Worm (Caenorhabditis elegans) whole organism, early embryonic: Measurements from ENCODE around the gene tofu-1.

Experiments
- B0310.2 ChIP-seq: sonication (generic microtip); optimal IDR thresholded peaks from 2 replicates; lab custom pipeline; 2016; ENCODE audit warnings: mild to moderate bottlenecking, missing genetic modification characterization, missing compliant biosample characterization
- F13C5.2 ChIP-seq: sonication (generic microtip); optimal IDR thresholded peaks from 2 replicates; lab custom pipeline; 2017; ENCODE audit warnings: mild to moderate bottlenecking, missing genetic modification characterization, inconsistent platforms, missing compliant biosample characterization
- aly-1 ChIP-seq: sonication (generic microtip); optimal IDR thresholded peaks from 2 replicates; lab custom pipeline; 2016; ENCODE audit warnings: missing genetic modification characterization, missing compliant biosample characterization
- ama-1 ChIP-seq: fragments of 150-350 bp; optimal IDR thresholded peaks from 2 replicates; lab custom pipeline; 2014
- ceh-13 ChIP-seq: fragments of 200-800 bp; sonication (Bioruptor generic); optimal IDR thresholded peaks from 2 replicates; lab custom pipeline; 2018; ENCODE audit warnings: mild to moderate bottlenecking, missing genetic modification characterization, missing compliant biosample characterization
- ceh-36 ChIP-seq: sonication (generic microtip); optimal IDR thresholded peaks from 2 replicates; lab custom pipeline; 2016; ENCODE audit warnings: missing genetic modification characterization, inconsistent platforms, missing compliant biosample characterization
- ets-7 ChIP-seq: sonication (generic microtip); optimal IDR thresholded peaks from 2 replicates; lab custom pipeline; 2016; ENCODE audit warnings: missing genotype, missing genetic modification characterization, missing compliant biosample characterization
- flt-1 ChIP-seq: fragments of 200-800 bp; sonication (Bioruptor generic); IDR thresholded peaks from 2 replicates; pipeline ENCODE4 v1.3.6; 2022; ENCODE audit warnings: missing genetic modification characterization, missing compliant biosample characterization
- hmbx-1 ChIP-seq: sonication (generic microtip); optimal IDR thresholded peaks from 2 replicates; lab custom pipeline; 2016; ENCODE audit warnings: mild to moderate bottlenecking, missing genetic modification characterization, missing compliant biosample characterization
- hmg-4 ChIP-seq: fragments of 200-800 bp; sonication (Bioruptor generic); optimal IDR thresholded peaks from 2 replicates; lab custom pipeline; 2018; ENCODE audit warnings: mild to moderate bottlenecking, missing genetic modification characterization, missing compliant biosample characterization
- hnd-1 ChIP-seq: sonication (generic microtip); optimal IDR thresholded peaks from 2 replicates; lab custom pipeline; 2016; ENCODE audit warnings: missing genetic modification characterization, missing compliant biosample characterization
- pes-1 ChIP-seq: fragments of 200-800 bp; sonication (Bioruptor generic); IDR thresholded peaks from 2 replicates; pipeline ENCODE4 v1.3.6; 2022; ENCODE audit warnings: missing genetic modification reagents, missing genetic modification characterization, missing compliant biosample characterization
- scrt-1 ChIP-seq: fragments of 200-800 bp; sonication (Bioruptor generic); IDR thresholded peaks from 2 replicates; pipeline ENCODE4 v1.3.6; 2022; ENCODE audit warnings: missing genetic modification characterization, missing compliant biosample characterization
- sea-1 ChIP-seq: fragments of 200-800 bp; sonication (Bioruptor generic); conservative IDR thresholded peaks from 2 replicates; pipeline ENCODE4 v1.3.6; 2022; ENCODE audit warnings: missing genetic modification characterization, missing compliant biosample characterization
- tbx-11 ChIP-seq: fragments of 200-800 bp; sonication (Bioruptor generic); IDR thresholded peaks from 2 replicates; pipeline ENCODE4 v1.3.6; 2022; ENCODE audit warnings: missing genetic modification characterization, missing compliant biosample characterization
- tbx-37 ChIP-seq: fragments of 200-800 bp; sonication (Bioruptor generic); conservative IDR thresholded peaks from 2 replicates; pipeline ENCODE4 v1.3.6; 2022; ENCODE audit warnings: missing genetic modification reagents, missing genetic modification characterization, missing compliant biosample characterization
- tra-4 ChIP-seq: sonication (generic microtip); optimal IDR thresholded peaks from 2 replicates; lab custom pipeline; 2017; ENCODE audit warnings: missing genetic modification characterization, missing compliant biosample characterization

The tofu-1 gene

DNA sequence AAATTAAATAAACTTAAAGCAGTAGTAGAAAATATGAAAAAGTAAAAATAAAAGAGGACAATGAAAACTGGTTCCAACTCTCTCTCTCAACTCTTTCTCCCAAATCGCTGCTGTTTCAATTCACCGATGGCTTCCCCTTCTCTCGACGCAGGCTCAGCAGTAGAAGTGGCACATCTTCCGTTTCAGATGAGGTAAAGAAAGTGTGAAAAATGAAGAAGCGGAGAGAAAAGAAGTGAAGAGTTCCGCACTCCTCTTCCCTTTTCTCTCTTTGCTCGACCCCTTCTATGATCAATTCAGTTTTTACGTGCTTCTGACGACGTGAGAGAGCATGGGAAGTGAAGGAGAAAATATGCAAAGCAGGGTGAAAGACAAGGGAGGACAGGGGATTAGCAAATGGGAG is 6.7 kb upstream of the tofu-1 start:
- no peak for TF ChIP-seq tra-4 (tag; lab: Kevin White, UChicago)

- no peak for TF ChIP-seq tbx-37 (GFP tag; lab: Robert Waterston, UW)
- no peak for TF ChIP-seq tbx-11
- no peak for TF ChIP-seq pes-1
- no peak for TF ChIP-seq ceh-13 (GFP tag; lab: Kevin White, UChicago)
- TF ChIP-seq hmg-4: no peak
- TF ChIP-seq ets-7 (tag; lab: Kevin White, UChicago): no peak
- no peak for TF ChIP-seq flt-1 (GFP tag; lab: Robert Waterston, UW)
- no peak for TF ChIP-seq hmbx-1 (tag; lab: Kevin White, UChicago)
- no peak for TF ChIP-seq B0310.2 (tag; lab: Kevin White, UChicago)
- TF ChIP-seq hnd-1 (tag; lab: Kevin White, UChicago): no peak
Observed at ce11 chrV:9976138-9976537, 4.8 kb upstream of the tofu-1 start, which contains the start of gene unc-41. TSS of gene unc-41 (minus strand) at chrV:9976238.

- no peak for TF ChIP-seq flt-1 (GFP tag; lab: Robert Waterston, UW)
- TF ChIP-seq pes-1: no peak
- no peak for TF ChIP-seq tbx-37 (GFP tag; lab: Robert Waterston, UW)
- TF ChIP-seq sea-1 (GFP tag; lab: Robert Waterston, UW): no peak
Observed at ce11 chrV:9977211-9977610, 3.7 kb upstream of the tofu-1 start.

DNA sequence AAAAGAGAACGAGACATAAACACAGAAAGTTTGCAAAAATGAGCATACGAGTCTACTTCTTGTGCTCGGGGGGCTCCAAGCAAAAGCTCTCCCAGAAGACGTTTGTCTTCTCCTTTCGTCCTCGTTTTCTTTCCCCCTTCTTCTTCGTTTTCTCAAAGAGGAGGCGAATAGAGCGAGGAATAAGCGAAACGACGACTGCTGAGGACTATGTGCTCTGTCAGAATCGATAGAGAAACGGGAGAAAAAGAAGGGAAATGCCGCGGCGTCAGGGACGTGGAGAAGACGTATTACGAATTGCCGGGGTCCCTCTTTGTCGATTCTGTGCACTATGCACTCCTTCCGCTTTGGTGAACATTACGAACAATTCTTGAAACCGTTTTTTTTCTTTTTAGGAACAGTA is 2.5 kb upstream of the tofu-1 start:
- TF ChIP-seq sea-1 (GFP tag; lab: Robert Waterston, UW): no peak
- TF ChIP-seq hmg-4: peak; percentile 22
- no peak for TF ChIP-seq ceh-36 (tag; lab: Kevin White, UChicago)
- TF ChIP-seq pes-1: no peak
- TF ChIP-seq tbx-37 (GFP tag; lab: Robert Waterston, UW): no peak
- no peak for TF ChIP-seq tra-4 (tag; lab: Kevin White, UChicago)

DNA sequence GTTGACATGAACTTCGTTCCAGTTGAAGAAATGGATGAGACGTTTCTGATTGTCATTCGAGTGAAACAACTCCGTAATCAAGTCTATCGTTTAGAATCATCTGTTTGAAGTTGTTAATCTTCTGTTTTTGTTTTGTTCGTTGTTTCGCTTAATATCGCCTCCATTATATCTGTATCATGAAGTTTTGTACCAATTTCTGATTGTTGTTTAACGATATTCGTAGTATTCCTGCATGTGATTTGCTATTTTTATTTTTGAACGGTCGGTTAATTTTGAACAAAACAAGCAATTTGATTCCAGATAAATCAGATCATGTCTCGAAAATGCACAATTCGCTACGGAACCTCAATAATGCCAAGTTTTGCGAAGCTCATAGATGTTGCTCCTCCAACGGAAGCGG is 1.6 kb downstream of the tofu-1 start, which contains the start of gene C27H6.9:
TSS of gene C27H6.9 (plus strand) at position 301 of the 400 bp plus-strand sequence.
- no peak for TF ChIP-seq pes-1
- no peak for TF ChIP-seq flt-1 (GFP tag; lab: Robert Waterston, UW)
- TF ChIP-seq tra-4 (tag; lab: Kevin White, UChicago): no peak
- no peak for TF ChIP-seq ceh-13 (GFP tag; lab: Kevin White, UChicago)
- TF ChIP-seq tbx-11: no peak
- TF ChIP-seq ama-1 (lab: Kevin White, UChicago): no peak
- no peak for TF ChIP-seq aly-1 (tag; lab: Kevin White, UChicago)
- no peak for TF ChIP-seq ceh-36 (tag; lab: Kevin White, UChicago)
- no peak for TF ChIP-seq B0310.2 (tag; lab: Kevin White, UChicago)
- no peak for TF ChIP-seq F13C5.2 (tag; lab: Kevin White, UChicago)
- TF ChIP-seq tbx-37 (GFP tag; lab: Robert Waterston, UW): no peak
- no peak for TF ChIP-seq ets-7 (tag; lab: Kevin White, UChicago)
- TF ChIP-seq sea-1 (GFP tag; lab: Robert Waterston, UW): no peak
- no peak for TF ChIP-seq hnd-1 (tag; lab: Kevin White, UChicago)
- no peak for TF ChIP-seq hmg-4
- no peak for TF ChIP-seq scrt-1
- TF ChIP-seq hmbx-1 (tag; lab: Kevin White, UChicago): no peak

DNA sequence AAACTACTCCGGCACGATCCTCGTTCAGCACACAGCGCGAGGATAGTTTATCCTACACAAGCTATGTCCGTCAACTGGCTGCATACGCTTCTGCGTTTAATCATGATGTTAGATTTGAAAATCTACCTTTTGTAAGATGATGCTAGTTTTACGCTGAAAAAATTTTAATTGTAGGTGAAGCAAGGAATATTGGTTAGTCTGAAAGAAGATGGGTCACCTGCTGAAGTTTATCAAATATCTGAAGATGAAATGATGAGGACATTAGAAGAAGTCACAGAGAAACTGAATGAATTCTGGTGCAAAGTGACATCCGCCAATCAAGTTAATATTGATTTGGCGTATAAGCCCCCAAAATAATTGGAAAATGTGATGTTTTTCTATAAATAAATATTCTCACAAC is 2.6 kb downstream of the tofu-1 start:
- no peak for TF ChIP-seq ets-7 (tag; lab: Kevin White, UChicago)
- no peak for TF ChIP-seq B0310.2 (tag; lab: Kevin White, UChicago)
- TF ChIP-seq F13C5.2 (tag; lab: Kevin White, UChicago): no peak
- no peak for TF ChIP-seq sea-1 (GFP tag; lab: Robert Waterston, UW)
- TF ChIP-seq flt-1 (GFP tag; lab: Robert Waterston, UW): no peak
- no peak for TF ChIP-seq ama-1 (lab: Kevin White, UChicago)
- no peak for TF ChIP-seq scrt-1
- TF ChIP-seq hnd-1 (tag; lab: Kevin White, UChicago): no peak
- no peak for TF ChIP-seq aly-1 (tag; lab: Kevin White, UChicago)

DNA sequence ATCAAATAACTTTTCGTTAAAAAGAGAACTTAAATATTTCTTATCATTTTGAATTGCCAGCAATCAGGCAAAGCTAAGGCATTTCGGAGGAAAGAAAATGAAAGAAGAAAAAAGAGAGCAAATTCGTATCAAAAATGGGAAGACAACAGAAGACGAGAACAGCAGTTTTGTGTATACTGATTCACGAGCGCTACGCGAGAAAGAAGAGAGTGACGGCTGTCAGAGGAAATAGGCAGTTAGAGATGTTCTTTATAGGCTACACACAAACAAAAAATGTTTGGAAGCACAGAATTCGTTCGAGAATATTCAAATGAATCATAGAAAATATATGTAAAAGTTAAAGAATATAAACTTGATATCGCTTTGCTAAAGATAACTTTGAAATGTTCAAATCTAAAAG is 3.9 kb downstream of the tofu-1 start:
- TF ChIP-seq ceh-13 (GFP tag; lab: Kevin White, UChicago): no peak

- TF ChIP-seq F13C5.2 (tag; lab: Kevin White, UChicago) (no peak), hmbx-1 (tag; lab: Kevin White, UChicago) (no peak), ama-1 (lab: Kevin White, UChicago) (no peak), tbx-11 (no peak), B0310.2 (tag; lab: Kevin White, UChicago) (no peak), hmg-4 (no peak), tra-4 (tag; lab: Kevin White, UChicago) (no peak)
Observed at ce11 chrV:9985227-9985864, 4.4 kb downstream of the tofu-1 start.

DNA sequence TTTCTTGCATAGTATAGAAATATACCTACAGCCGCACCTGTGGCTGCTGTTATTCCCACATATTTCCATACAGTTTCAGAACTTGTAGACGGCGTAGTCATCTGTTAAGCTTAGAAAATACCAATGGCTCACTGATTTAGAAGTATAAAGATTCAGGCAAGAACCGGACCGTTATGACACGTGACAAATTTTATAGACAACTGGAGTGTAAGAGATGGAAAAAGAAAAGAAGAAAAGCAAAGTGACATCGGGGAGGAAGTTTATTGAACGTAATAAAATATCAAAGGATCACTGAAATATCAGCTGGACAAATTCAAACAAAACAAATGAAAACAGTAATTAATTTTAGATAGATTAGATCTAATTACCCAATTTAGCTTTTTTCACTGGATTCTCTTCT is 5.2 kb downstream of the tofu-1 start, which contains the start of gene rmd-2:
TSS of gene rmd-2 (minus strand) at position 101 of the 400 bp plus-strand sequence.
- TF ChIP-seq sea-1 (GFP tag; lab: Robert Waterston, UW) (no peak), pes-1 (no peak), tbx-11 (no peak), ceh-13 (GFP tag; lab: Kevin White, UChicago) (no peak), hnd-1 (tag; lab: Kevin White, UChicago) (no peak), aly-1 (tag; lab: Kevin White, UChicago) (no peak), hmg-4 (no peak), tra-4 (tag; lab: Kevin White, UChicago) (no peak), hmbx-1 (tag; lab: Kevin White, UChicago) (no peak), B0310.2 (tag; lab: Kevin White, UChicago) (no peak)
